Fruit fly (Drosophila melanogaster): Measurements from ENCODE around the gene Reps.
A peak's percentile ranks its signal among the peaks of the same experiment; 100 is the strongest.

Gene Reps

dm6 chr2L:11059206-11059605 lies 47.2 kb downstream of the Reps start:
- TF ChIP-seq Hr78 (GFP tag; optimal IDR thresholded peaks at IDR 0.05): peak in 1 of 2 experiments; percentile 11
- TF ChIP-seq CG32532 (GFP tag; IDR thresholded peaks at IDR 0.05): 0 out of 2 replicates have a peak, but pooled peaks have one; percentile 16
- peak; percentile 47 for TF ChIP-seq CG12769 (tag; optimal IDR thresholded peaks at IDR 0.05)
- no peak for TF ChIP-seq CG12155 (GFP tag; optimal IDR thresholded peaks at IDR 0.05)
- TF ChIP-seq Deaf1 (tag; optimal IDR thresholded peaks at IDR 0.05): peak; percentile 30
- no peak for TF ChIP-seq CkIIα-i1 (GFP tag; IDR thresholded peaks at IDR 0.05)
- no peak for TF ChIP-seq insv (GFP tag; optimal IDR thresholded peaks at IDR 0.05)
- TF ChIP-seq crol (GFP tag; IDR thresholded peaks at IDR 0.05): peak; percentile 88
- no peak for TF ChIP-seq CG13775 (GFP tag; optimal IDR thresholded peaks at IDR 0.05)
- TF ChIP-seq nom (GFP tag; optimal IDR thresholded peaks at IDR 0.05): peak; percentile 30

dm6 chr2L:11058111-11058665 lies 48.3 kb downstream of the Reps start:
- TF ChIP-seq tio (GFP tag; optimal IDR thresholded peaks at IDR 0.05) (peak; percentile 64), CG17912 (GFP tag; optimal IDR thresholded peaks at IDR 0.05) (no peak), CG7786 (GFP tag; optimal IDR thresholded peaks at IDR 0.05) (no peak), gsb-n (tag; optimal IDR thresholded peaks at IDR 0.05) (no peak), kah (GFP tag; optimal IDR thresholded peaks at IDR 0.05) (no peak), CG13775 (GFP tag; optimal IDR thresholded peaks at IDR 0.05) (no peak), eve (GFP tag; optimal IDR thresholded peaks at IDR 0.05) (no peak), vvl (GFP tag; IDR thresholded peaks at IDR 0.05) (0 out of 2 replicates have a peak, but pooled peaks have one; percentile 15), zf30C (GFP tag; optimal IDR thresholded peaks at IDR 0.05) (no peak), CG14050 (GFP tag; IDR thresholded peaks at IDR 0.05) (no peak), stwl (tag; optimal IDR thresholded peaks at IDR 0.05) (no peak), gce (GFP tag; IDR thresholded peaks at IDR 0.05) (no peak), CG17829 (tag; optimal IDR thresholded peaks at IDR 0.05) (no peak), E2f1 (GFP tag; IDR thresholded peaks at IDR 0.05) (0 out of 2 replicates have a peak, but pooled peaks have one; percentile 1), CG17612 (GFP tag; IDR thresholded peaks at IDR 0.05) (no peak), gcm (GFP tag; optimal IDR thresholded peaks at IDR 0.05) (peak; percentile 13), Lhr (GFP tag; optimal IDR thresholded peaks at IDR 0.05) (no peak), exex (tag; optimal IDR thresholded peaks at IDR 0.05) (no peak), bowl (GFP tag; IDR thresholded peaks at IDR 0.05) (no peak), CG34224 (GFP tag; IDR thresholded peaks at IDR 0.05; ENCODE audit: partially characterized antibody) (no peak), CG1603 (tag; optimal IDR thresholded peaks at IDR 0.05) (no peak), kni (GFP tag; optimal IDR thresholded peaks at IDR 0.05) (peak; percentile 47), dimm (GFP tag; IDR thresholded peaks at IDR 0.05) (no peak), hkb (optimal IDR thresholded peaks at IDR 0.05) (no peak), hkb (GFP tag; IDR thresholded peaks at IDR 0.05) (no peak), TFAM (GFP tag; optimal IDR thresholded peaks at IDR 0.05) (no peak), CG18476 (GFP tag; optimal IDR thresholded peaks at IDR 0.05) (no peak), Nf-YC (tag; optimal IDR thresholded peaks at IDR 0.05) (no peak), Hr78 (GFP tag; optimal IDR thresholded peaks at IDR 0.05) (peak in 1 of 2 experiments; percentile 100), nom (GFP tag; optimal IDR thresholded peaks at IDR 0.05) (no peak), CG12659 (GFP tag; optimal IDR thresholded peaks at IDR 0.05) (no peak), kay (GFP tag; optimal IDR thresholded peaks at IDR 0.05) (no peak), HLH3B (GFP tag; IDR thresholded peaks at IDR 0.05) (no peak; the same call in 1 of the 2 replicates), CG1529 (GFP tag; optimal IDR thresholded peaks at IDR 0.05) (peak; percentile 14), Taf1 (GFP tag; IDR thresholded peaks at IDR 0.05) (0 out of 2 replicates have a peak, but pooled peaks have one; percentile 4), CG8290 (GFP tag; optimal IDR thresholded peaks at IDR 0.05) (no peak), CG8290 (tag; optimal IDR thresholded peaks at IDR 0.05) (no peak), Dll (GFP tag; IDR thresholded peaks at IDR 0.05; ENCODE audit: partially characterized antibody) (no peak), Ets65A (GFP tag) (peak; percentile 14), CG16863 (GFP tag; optimal IDR thresholded peaks at IDR 0.05) (no peak), ash1 (GFP tag; optimal IDR thresholded peaks at IDR 0.05) (no peak), dmrt11E (tag; optimal IDR thresholded peaks at IDR 0.05) (no peak)

All from whole organism, embryonic.